Fruit fly (Drosophila melanogaster) whole organism, prepupa: ENCODE results near the gene CG11409.

Source experiments
- CG6792 ChIP-seq: fragments of 200-800 bp; sonication (Bioruptor generic); optimal IDR thresholded peaks from 3 replicates; lab custom pipeline; 2016; ENCODE audit warnings: missing biosample characterization, missing genetic modification characterization
- Sox14 ChIP-seq: fragments of 200-800 bp; sonication (Bioruptor generic); optimal IDR thresholded peaks from 3 replicates; lab custom pipeline; 2016; ENCODE audit warnings: missing biosample characterization, missing genetic modification characterization
- pdm3 ChIP-seq: fragments of 200-800 bp; sonication (Bioruptor generic); optimal IDR thresholded peaks from 3 replicates; lab custom pipeline; 2016; ENCODE audit warnings: missing biosample characterization, missing genetic modification characterization
- svp ChIP-seq: fragments of 200-800 bp; sonication (Bioruptor generic); peaks from one replicate; lab custom pipeline; 2016; ENCODE audit warnings: missing biosample characterization, missing genetic modification characterization
- topi ChIP-seq: fragments of 200-800 bp; sonication (Bioruptor generic); optimal IDR thresholded peaks from 3 replicates; lab custom pipeline; 2016; ENCODE audit warnings: missing biosample characterization, missing genetic modification characterization

DNA sequence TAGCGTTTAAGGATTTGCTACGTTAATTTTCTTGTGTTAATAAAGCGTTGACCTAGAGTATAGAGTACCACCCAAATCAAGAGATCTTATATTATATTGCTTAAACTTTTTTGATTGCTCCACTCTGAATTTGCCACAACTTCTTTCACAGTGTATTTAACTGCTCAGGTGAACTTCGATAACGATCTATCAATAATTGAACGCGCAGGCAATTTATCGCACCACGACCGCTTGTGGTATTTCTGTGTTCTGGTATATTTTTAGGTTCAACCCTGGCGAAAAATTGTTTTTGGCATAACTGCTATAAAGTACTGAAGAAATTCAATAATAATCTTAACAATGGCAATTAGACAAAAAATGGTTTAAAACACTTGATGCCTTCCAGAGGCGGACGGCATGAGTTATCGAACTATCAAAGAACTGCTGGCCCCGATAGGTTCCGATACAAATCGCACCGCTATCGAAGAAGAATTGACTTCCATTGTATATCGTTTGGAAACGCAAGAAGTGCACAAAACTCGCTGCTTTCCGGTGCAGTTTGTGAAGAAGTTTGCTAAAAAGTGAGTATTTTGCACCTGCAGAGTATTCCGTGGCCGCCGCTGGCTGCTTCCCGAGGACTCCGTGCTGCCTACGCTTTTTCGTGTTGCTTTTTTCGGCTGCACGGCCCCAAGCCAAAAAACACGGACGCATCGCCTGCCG is 28.9 kb upstream of the CG11409 start, which contains the start of gene ssx:
- TF ChIP-seq topi (GFP tag; lab: Kevin White, UChicago) (peak; percentile 57), svp (GFP tag; lab: Kevin White, UChicago) (peak; percentile 82), Sox14 (GFP tag; lab: Kevin White, UChicago) (peak; percentile 56), CG6792 (peak; percentile 62), pdm3 (GFP tag; lab: Kevin White, UChicago) (no peak)
